Fruit fly (Drosophila melanogaster) whole organism, embryonic: Measurements from ENCODE around the gene FucTA.

Source experiments
- Asciz ChIP-seq: fragments of 200-800 bp; sonication (Bioruptor generic); optimal IDR thresholded peaks from 2 replicates; lab custom pipeline; 2017; ENCODE audit warnings: missing biosample characterization, mild to moderate bottlenecking, missing genetic modification characterization, missing genetic modification reagents
- Awh ChIP-seq: fragments of 200-800 bp; sonication (Bioruptor generic); IDR thresholded peaks from 2 replicates; pipeline ENCODE4, ENCODE4 v1.3.6; 2022; ENCODE audit warnings: missing biosample characterization, missing genetic modification characterization
- CG10462 ChIP-seq: fragments of 200-800 bp; sonication (Bioruptor generic); optimal IDR thresholded peaks from 2 replicates; lab custom pipeline; 2016; ENCODE audit warnings: missing biosample characterization, missing genetic modification characterization
- CG11504 ChIP-seq: fragments of 200-800 bp; sonication (Bioruptor generic); optimal IDR thresholded peaks from 3 replicates; lab custom pipeline; 2019; ENCODE audit warnings: missing biosample characterization, mild to moderate bottlenecking, missing genetic modification characterization, moderate library complexity
- CG11696 ChIP-seq: fragments of 200-800 bp; sonication (Bioruptor generic); IDR thresholded peaks from 2 replicates; pipeline ENCODE4 v1.3.6; 2022; ENCODE audit warnings: missing biosample characterization, missing genetic modification characterization
- CG12104 ChIP-seq: fragments of 200-800 bp; sonication (Bioruptor generic); optimal IDR thresholded peaks from 3 replicates; lab custom pipeline; 2016; ENCODE audit warnings: missing biosample characterization, missing genetic modification characterization
- CG15514 ChIP-seq: fragments of 200-800 bp; sonication (Bioruptor generic); optimal IDR thresholded peaks from 3 replicates; lab custom pipeline; 2017; ENCODE audit warnings: missing biosample characterization, missing genetic modification characterization, mild to moderate bottlenecking, moderate library complexity, missing genetic modification reagents
- CG17359 ChIP-seq: fragments of 200-800 bp; sonication (Bioruptor generic); optimal IDR thresholded peaks from 3 replicates; lab custom pipeline; 2018; ENCODE audit warnings: missing biosample characterization, mild to moderate bottlenecking, missing genetic modification characterization, moderate library complexity
- CG2120 ChIP-seq: fragments of 200-800 bp; sonication (Bioruptor generic); optimal IDR thresholded peaks from 3 replicates; lab custom pipeline; 2016; ENCODE audit warnings: missing biosample characterization, missing genetic modification characterization
- CG2678 ChIP-seq: fragments of 200-800 bp; sonication (Bioruptor generic); optimal IDR thresholded peaks from 3 replicates; lab custom pipeline; 2019; ENCODE audit warnings: missing biosample characterization, mild to moderate bottlenecking, missing genetic modification characterization, moderate library complexity
- CG31441 ChIP-seq: fragments of 200-800 bp; sonication (Bioruptor generic); IDR thresholded peaks from 2 replicates; pipeline ENCODE4 v1.3.6; 2022; ENCODE audit warnings: missing biosample characterization, missing genetic modification characterization
- CG34376 ChIP-seq: fragments of 200-800 bp; sonication (Bioruptor generic); optimal IDR thresholded peaks from 2 replicates; lab custom pipeline; 2018; ENCODE audit warnings: missing biosample characterization, mild to moderate bottlenecking, missing genetic modification characterization
- CG42726 ChIP-seq: fragments of 200-800 bp; sonication (Bioruptor generic); IDR thresholded peaks from 2 replicates; pipeline ENCODE4 v1.3.6; 2022; ENCODE audit warnings: missing biosample characterization, missing genetic modification characterization; ENCODE audit not compliant: partially characterized antibody
- CG4404 ChIP-seq: fragments of 200-800 bp; sonication (Bioruptor generic); IDR thresholded peaks from 2 replicates; pipeline ENCODE4 v1.3.6; 2022; ENCODE audit warnings: missing biosample characterization, missing genetic modification characterization
- CG5245 ChIP-seq: fragments of 200-800 bp; sonication (Bioruptor generic); optimal IDR thresholded peaks from 3 replicates; lab custom pipeline; 2016; ENCODE audit warnings: missing biosample characterization, missing genetic modification characterization
- CG7839 ChIP-seq: fragments of 200-800 bp; sonication (Bioruptor generic); optimal IDR thresholded peaks from 3 replicates; lab custom pipeline; 2018; ENCODE audit warnings: missing biosample characterization, mild to moderate bottlenecking, missing genetic modification characterization, moderate library complexity
- CG9932 ChIP-seq: fragments of 200-800 bp; sonication (Bioruptor generic); IDR thresholded peaks from 2 replicates; pipeline ENCODE4 v1.3.6; 2022; ENCODE audit warnings: missing biosample characterization, missing genetic modification characterization
- Dbx ChIP-seq: fragments of 200-800 bp; sonication (Bioruptor generic); IDR thresholded peaks from 3 replicates; pipeline ENCODE4 v1.3.6; 2022; ENCODE audit warnings: missing biosample characterization, missing genetic modification characterization
- Dll ChIP-seq: fragments of 200-800 bp; sonication (Bioruptor generic); IDR thresholded peaks from 4 replicates; pipeline ENCODE4 v1.3.6; 2022; ENCODE audit warnings: missing biosample characterization, missing genetic modification characterization; ENCODE audit not compliant: partially characterized antibody
- Drgx ChIP-seq: fragments of 200-800 bp; sonication (Bioruptor generic); IDR thresholded peaks from 2 replicates; pipeline ENCODE4 v1.3.6; 2022; ENCODE audit warnings: missing biosample characterization, missing genetic modification characterization
- H2.0 ChIP-seq: fragments of 200-800 bp; sonication (Bioruptor generic); IDR thresholded peaks from 2 replicates; pipeline ENCODE4 v1.3.6; 2022; ENCODE audit warnings: missing biosample characterization, missing genetic modification characterization
- HLHmδ ChIP-seq: fragments of 200-800 bp; sonication (Bioruptor generic); optimal IDR thresholded peaks from 2 replicates; lab custom pipeline; 2018; ENCODE audit warnings: missing biosample characterization, mild to moderate bottlenecking, missing genetic modification characterization, moderate library complexity
- Hsf ChIP-seq: fragments of 200-800 bp; sonication (Bioruptor generic); optimal IDR thresholded peaks from 3 replicates; lab custom pipeline; 2016; ENCODE audit warnings: missing biosample characterization, missing genetic modification characterization
- Jarid2 ChIP-seq: fragments of 200-800 bp; sonication (Bioruptor generic); optimal IDR thresholded peaks from 3 replicates; lab custom pipeline; 2017; ENCODE audit warnings: mild to moderate bottlenecking, missing biosample characterization, missing genetic modification reagents, missing genetic modification characterization
- Nf-YB ChIP-seq: fragments of 200-800 bp; sonication (Bioruptor generic); optimal IDR thresholded peaks from 3 replicates; lab custom pipeline; 2019; ENCODE audit warnings: missing biosample characterization, mild to moderate bottlenecking, missing genetic modification characterization, moderate library complexity
- NfI ChIP-seq: fragments of 200-800 bp; sonication (Bioruptor generic); optimal IDR thresholded peaks from 3 replicates; lab custom pipeline; 2018; ENCODE audit warnings: missing biosample characterization, mild to moderate bottlenecking, missing genetic modification characterization, moderate library complexity
- Rx ChIP-seq: fragments of 200-800 bp; sonication (Bioruptor generic); IDR thresholded peaks from 2 replicates; pipeline ENCODE4 v1.3.6; 2022; ENCODE audit warnings: missing biosample characterization, missing genetic modification characterization
- Xbp1 ChIP-seq: fragments of 200-800 bp; sonication (Bioruptor generic); optimal IDR thresholded peaks from 3 replicates; lab custom pipeline; 2016; ENCODE audit warnings: missing biosample characterization, mild to moderate bottlenecking, missing genetic modification characterization
- amos ChIP-seq: fragments of 200-800 bp; sonication (Bioruptor generic); IDR thresholded peaks from 2 replicates; pipeline ENCODE4 v1.3.6; 2022; ENCODE audit warnings: missing biosample characterization, missing genetic modification characterization; ENCODE audit not compliant: partially characterized antibody
- ara ChIP-seq: fragments of 200-800 bp; sonication (Bioruptor generic); IDR thresholded peaks from 2 replicates; pipeline ENCODE4 v1.3.6; 2022; ENCODE audit warnings: missing biosample characterization, missing genetic modification characterization
- chinmo ChIP-seq: fragments of 200-800 bp; sonication (Bioruptor generic); IDR thresholded peaks from 4 replicates; pipeline ENCODE4 v1.3.6; 2022; ENCODE audit warnings: missing biosample characterization, missing genetic modification characterization; ENCODE audit not compliant: partially characterized antibody
- chm ChIP-seq: fragments of 200-800 bp; sonication (Bioruptor generic); IDR thresholded peaks from 2 replicates; pipeline ENCODE4 v1.3.6; 2022; ENCODE audit warnings: missing biosample characterization, missing genetic modification characterization
- en ChIP-seq: fragments of 200-800 bp; sonication (Bioruptor generic); optimal IDR thresholded peaks from 2 replicates; lab custom pipeline; 2016; ENCODE audit warnings: missing biosample characterization, missing genetic modification characterization
- ewg ChIP-seq: fragments of 200-800 bp; sonication (Bioruptor generic); optimal IDR thresholded peaks from 3 replicates; lab custom pipeline; 2017; ENCODE audit warnings: mild to moderate bottlenecking, missing biosample characterization, missing genetic modification reagents, missing genetic modification characterization
- grn ChIP-seq: fragments of 200-800 bp; sonication (Bioruptor generic); optimal IDR thresholded peaks from 3 replicates; lab custom pipeline; 2017; ENCODE audit warnings: missing biosample characterization, missing genetic modification characterization
- hkb ChIP-seq, 2 experiments: fragments of 200-800 bp in 1 of 2; fragments of >200 bp in 1 of 2; sonication (Bioruptor generic) in 1 of 2; IDR thresholded peaks in 1 of 2; optimal IDR thresholded peaks in 1 of 2; 2 replicates each; pipeline versions ENCODE4 v1.3.6 to Lab custom; 2017 to 2022; ENCODE audit warnings: missing biosample characterization in 1 of 2, missing genetic modification characterization in 1 of 2
- insv ChIP-seq, 2 experiments: fragments of 200-800 bp; sonication (Bioruptor generic); optimal IDR thresholded peaks; 3 replicates each; lab custom pipeline; 2016 to 2018; ENCODE audit warnings: missing biosample characterization in 2 of 2, missing genetic modification characterization in 2 of 2
- maf-S ChIP-seq: fragments of 200-800 bp; sonication (Bioruptor generic); optimal IDR thresholded peaks from 2 replicates; lab custom pipeline; 2016; ENCODE audit warnings: missing biosample characterization, missing genetic modification characterization
- mirr ChIP-seq: fragments of 200-800 bp; sonication (Bioruptor generic); optimal IDR thresholded peaks from 3 replicates; lab custom pipeline; 2018; ENCODE audit warnings: missing biosample characterization, mild to moderate bottlenecking, missing genetic modification characterization
- nom ChIP-seq: fragments of 200-800 bp; sonication (Bioruptor generic); optimal IDR thresholded peaks from 2 replicates; lab custom pipeline; 2017; ENCODE audit warnings: missing biosample characterization, missing genetic modification characterization, mild to moderate bottlenecking, moderate library complexity, missing genetic modification reagents
- phol ChIP-seq: fragments of 200-800 bp; sonication (Bioruptor generic); optimal IDR thresholded peaks from 3 replicates; lab custom pipeline; 2018; ENCODE audit warnings: missing biosample characterization, mild to moderate bottlenecking, missing genetic modification characterization, moderate library complexity
- row ChIP-seq: fragments of 200-800 bp; sonication (Bioruptor generic); IDR thresholded peaks from 3 replicates; pipeline ENCODE4 v1.3.6; 2022; ENCODE audit warnings: missing biosample characterization, missing genetic modification characterization
- seq ChIP-seq: fragments of 200-800 bp; sonication (Bioruptor generic); IDR thresholded peaks from 2 replicates; pipeline ENCODE4 v1.3.6; 2022; ENCODE audit warnings: missing biosample characterization, missing genetic modification characterization
- ssp ChIP-seq: fragments of 200-800 bp; sonication (Bioruptor generic); IDR thresholded peaks from 2 replicates; pipeline ENCODE4 v1.3.6; 2022; ENCODE audit warnings: missing biosample characterization, missing genetic modification characterization
- zfh1 ChIP-seq: fragments of 200-800 bp; sonication (Bioruptor generic); IDR thresholded peaks from 3 replicates; pipeline ENCODE4 v1.3.6; 2022; ENCODE audit warnings: missing biosample characterization, missing genetic modification characterization

The FucTA gene

dm6 chr3L:15140268-15140957 lies 6.5 kb upstream of the FucTA start (continued):
- TF ChIP-seq Awh (GFP tag; lab: Robert Waterston, UW) (0 out of 2 replicates have a peak, but pooled peaks have one; percentile 6), CG15514 (GFP tag; lab: Kevin White, UChicago) (no peak), phol (tag; lab: Kevin White, UChicago) (peak; percentile 74), insv (GFP tag; optimal IDR thresholded peaks at IDR 0.05; lab: Kevin White, UChicago) (no peak), HLHmδ (GFP tag; lab: Kevin White, UChicago) (no peak), chinmo (GFP tag; lab: Robert Waterston, UW) (no peak), CG9932 (GFP tag; lab: Robert Waterston, UW) (peak; percentile 46; the same call in 1 of the 2 replicates), CG42726 (GFP tag; lab: Robert Waterston, UW) (peak; percentile 39; the same call in 1 of the 2 replicates), Dll (no peak), Drgx (GFP tag; lab: Robert Waterston, UW) (0 out of 2 replicates have a peak, but pooled peaks have one; percentile 17), Jarid2 (GFP tag; lab: Kevin White, UChicago) (no peak), zfh1 (GFP tag; lab: Robert Waterston, UW) (no peak), CG2120 (GFP tag; lab: Kevin White, UChicago) (no peak), CG5245 (GFP tag; lab: Kevin White, UChicago) (no peak), CG34376 (no peak), Xbp1 (GFP tag; lab: Kevin White, UChicago) (peak; percentile 88), CG12104 (GFP tag; lab: Kevin White, UChicago) (no peak), CG10462 (GFP tag; lab: Kevin White, UChicago) (no peak), seq (GFP tag; lab: Robert Waterston, UW) (no peak)

- TF ChIP-seq Nf-YB (GFP tag; lab: Kevin White, UChicago) (no peak), ara (GFP tag; lab: Robert Waterston, UW) (no peak), en (GFP tag; lab: Kevin White, UChicago) (no peak), grn (peak; percentile 86), NfI (no peak), Rx (GFP tag; lab: Robert Waterston, UW) (peak; percentile 46; the same call in 1 of the 2 replicates), mirr (GFP tag; lab: Kevin White, UChicago) (peak; percentile 41), CG11696 (GFP tag; lab: Robert Waterston, UW) (0 out of 2 replicates have a peak, but pooled peaks have one; percentile 18), CG2678 (peak; percentile 48), Asciz (GFP tag; lab: Kevin White, UChicago) (no peak), ssp (no peak), amos (GFP tag; lab: Robert Waterston, UW) (peak; percentile 4; the same call in 1 of the 2 replicates), CG9932 (GFP tag; lab: Robert Waterston, UW) (peak; percentile 64), CG7839 (tag; lab: Kevin White, UChicago) (peak; percentile 14), CG4404 (GFP tag; lab: Robert Waterston, UW) (no peak), CG31441 (0 out of 2 replicates have a peak, but pooled peaks have one; percentile 22), Hsf (GFP tag; lab: Kevin White, UChicago) (peak; percentile 15), maf-S (GFP tag; lab: Kevin White, UChicago) (no peak), CG11504 (tag; lab: Kevin White, UChicago) (peak; percentile 37), row (GFP tag; lab: Robert Waterston, UW) (peak; percentile 83), Dbx (GFP tag; lab: Robert Waterston, UW) (no peak), ewg (peak; percentile 79), CG17359 (tag; lab: Kevin White, UChicago) (no peak), nom (GFP tag; lab: Kevin White, UChicago) (peak; percentile 54), chm (peak; percentile 6; the same call in 1 of the 2 replicates), H2.0 (0 out of 2 replicates have a peak, but pooled peaks have one; percentile 26), hkb (optimal IDR thresholded peaks at IDR 0.05; lab: Kevin White, UChicago) (no peak), hkb (GFP tag; IDR thresholded peaks at IDR 0.05; lab: Robert Waterston, UW) (peak; percentile 7; the same call in 1 of the 2 replicates)
These were observed 5.6 kb upstream of the FucTA start for dm6 chr3L:15141118-15142003.
